Worm (Caenorhabditis elegans) whole organism, L4 larva: ENCODE results near the gene H04M03.11.

Experiments
- ama-1 ChIP-seq: fragments of 150-350 bp; optimal IDR thresholded peaks from 2 replicates; lab custom pipeline; 2014; ENCODE audit warnings: inconsistent platforms, mixed read lengths
- dpl-1 ChIP-seq: fragments of 150-350 bp; optimal IDR thresholded peaks from 2 replicates; lab custom pipeline; 2014; ENCODE audit warnings: missing biosample characterization, missing genetic modification reagents, missing genetic modification characterization
- dve-1 ChIP-seq: sonication (generic microtip); optimal IDR thresholded peaks from 2 replicates; lab custom pipeline; 2017; ENCODE audit warnings: antibody characterized with exemption, mild to moderate bottlenecking, missing genetic modification characterization, missing compliant biosample characterization; ENCODE audit not compliant: insufficient read depth
- hlh-30 ChIP-seq: sonication (generic microtip); optimal IDR thresholded peaks from 2 replicates; lab custom pipeline; 2017; ENCODE audit warnings: antibody characterized with exemption, mild to moderate bottlenecking, missing genetic modification characterization, missing compliant biosample characterization; ENCODE audit not compliant: insufficient read depth
- lin-29 ChIP-seq: fragments of 200-800 bp; sonication (Bioruptor generic); IDR thresholded peaks from 2 replicates; pipeline ENCODE4 v1.3.6; 2022; ENCODE audit warnings: missing genetic modification reagents, missing genetic modification characterization, missing compliant biosample characterization
- madf-5 ChIP-seq, 2 experiments: fragments of 200-800 bp; sonication (Bioruptor generic); IDR thresholded peaks; 2 replicates each; pipeline ENCODE4 v1.3.6; 2022; ENCODE audit warnings: missing compliant biosample characterization in 2 of 2, missing genetic modification characterization in 2 of 2
- mep-1 ChIP-seq: fragments of 150-350 bp; sonication (generic microtip); optimal IDR thresholded peaks from 3 replicates; lab custom pipeline; 2014; ENCODE audit warnings: missing biosample characterization, missing genetic modification characterization
- mxl-2 ChIP-seq: fragments of 200-800 bp; sonication (Bioruptor generic); conservative IDR thresholded peaks from 2 replicates; pipeline ENCODE4 v1.3.6; 2022; ENCODE audit warnings: missing genetic modification reagents, missing genetic modification characterization, missing compliant biosample characterization
- nhr-76 ChIP-seq: fragments of 150-350 bp; optimal IDR thresholded peaks from 2 replicates; lab custom pipeline; 2014; ENCODE audit warnings: missing biosample characterization, missing genetic modification characterization

- TF ChIP-seq ama-1 (lab: Kevin White, UChicago) (no peak), hlh-30 (no peak), nhr-76 (tag; lab: Kevin White, UChicago) (no peak), madf-5 (GFP tag; IDR thresholded peaks at IDR 0.05; lab: Robert Waterston, UW) (no peak), mep-1 (tag; lab: Kevin White, UChicago) (no peak), lin-29 (GFP tag; lab: Robert Waterston, UW) (no peak), dpl-1 (GFP tag; lab: Kevin White, UChicago) (no peak), mxl-2 (no peak), dve-1 (tag; lab: Kevin White, UChicago) (no peak)
Observed at ce11 chrIV:5839178-5839577, 45.2 kb downstream of the H04M03.11 start, which contains the start of gene C06E7.2.
